Worm (Caenorhabditis elegans) whole organism, early embryonic: ENCODE measurements around the gene M18.6.

Source experiments
- B0310.2 ChIP-seq: sonication (generic microtip); optimal IDR thresholded peaks from 2 replicates; lab custom pipeline; 2016; ENCODE audit warnings: mild to moderate bottlenecking, missing genetic modification characterization, missing compliant biosample characterization
- F13C5.2 ChIP-seq: sonication (generic microtip); optimal IDR thresholded peaks from 2 replicates; lab custom pipeline; 2017; ENCODE audit warnings: mild to moderate bottlenecking, missing genetic modification characterization, inconsistent platforms, missing compliant biosample characterization
- aly-1 ChIP-seq: sonication (generic microtip); optimal IDR thresholded peaks from 2 replicates; lab custom pipeline; 2016; ENCODE audit warnings: missing genetic modification characterization, missing compliant biosample characterization
- ama-1 ChIP-seq: fragments of 150-350 bp; optimal IDR thresholded peaks from 2 replicates; lab custom pipeline; 2014
- ceh-13 ChIP-seq: fragments of 200-800 bp; sonication (Bioruptor generic); optimal IDR thresholded peaks from 2 replicates; lab custom pipeline; 2018; ENCODE audit warnings: mild to moderate bottlenecking, missing genetic modification characterization, missing compliant biosample characterization
- ceh-36 ChIP-seq: sonication (generic microtip); optimal IDR thresholded peaks from 2 replicates; lab custom pipeline; 2016; ENCODE audit warnings: missing genetic modification characterization, inconsistent platforms, missing compliant biosample characterization
- ets-7 ChIP-seq: sonication (generic microtip); optimal IDR thresholded peaks from 2 replicates; lab custom pipeline; 2016; ENCODE audit warnings: missing genotype, missing genetic modification characterization, missing compliant biosample characterization
- flt-1 ChIP-seq: fragments of 200-800 bp; sonication (Bioruptor generic); IDR thresholded peaks from 2 replicates; pipeline ENCODE4 v1.3.6; 2022; ENCODE audit warnings: missing genetic modification characterization, missing compliant biosample characterization
- hmbx-1 ChIP-seq: sonication (generic microtip); optimal IDR thresholded peaks from 2 replicates; lab custom pipeline; 2016; ENCODE audit warnings: mild to moderate bottlenecking, missing genetic modification characterization, missing compliant biosample characterization
- hmg-4 ChIP-seq: fragments of 200-800 bp; sonication (Bioruptor generic); optimal IDR thresholded peaks from 2 replicates; lab custom pipeline; 2018; ENCODE audit warnings: mild to moderate bottlenecking, missing genetic modification characterization, missing compliant biosample characterization
- hnd-1 ChIP-seq: sonication (generic microtip); optimal IDR thresholded peaks from 2 replicates; lab custom pipeline; 2016; ENCODE audit warnings: missing genetic modification characterization, missing compliant biosample characterization
- pes-1 ChIP-seq: fragments of 200-800 bp; sonication (Bioruptor generic); IDR thresholded peaks from 2 replicates; pipeline ENCODE4 v1.3.6; 2022; ENCODE audit warnings: missing genetic modification reagents, missing genetic modification characterization, missing compliant biosample characterization
- scrt-1 ChIP-seq: fragments of 200-800 bp; sonication (Bioruptor generic); IDR thresholded peaks from 2 replicates; pipeline ENCODE4 v1.3.6; 2022; ENCODE audit warnings: missing genetic modification characterization, missing compliant biosample characterization
- sea-1 ChIP-seq: fragments of 200-800 bp; sonication (Bioruptor generic); conservative IDR thresholded peaks from 2 replicates; pipeline ENCODE4 v1.3.6; 2022; ENCODE audit warnings: missing genetic modification characterization, missing compliant biosample characterization
- tbx-11 ChIP-seq: fragments of 200-800 bp; sonication (Bioruptor generic); IDR thresholded peaks from 2 replicates; pipeline ENCODE4 v1.3.6; 2022; ENCODE audit warnings: missing genetic modification characterization, missing compliant biosample characterization
- tbx-37 ChIP-seq: fragments of 200-800 bp; sonication (Bioruptor generic); conservative IDR thresholded peaks from 2 replicates; pipeline ENCODE4 v1.3.6; 2022; ENCODE audit warnings: missing genetic modification reagents, missing genetic modification characterization, missing compliant biosample characterization
- tra-4 ChIP-seq: sonication (generic microtip); optimal IDR thresholded peaks from 2 replicates; lab custom pipeline; 2017; ENCODE audit warnings: missing genetic modification characterization, missing compliant biosample characterization

The M18.6 gene

ce11 chrIV:12122874-12123664, 2.0 kb downstream of the M18.6 start, which contains the start of gene aly-3:
Gene aly-3 (plus strand): TSS chrIV:12123282.
- TF ChIP-seq F13C5.2 (peak; percentile 19), B0310.2 (tag; lab: Kevin White, UChicago) (no peak), ama-1 (lab: Kevin White, UChicago) (no peak), aly-1 (tag; lab: Kevin White, UChicago) (no peak)

- TF ChIP-seq B0310.2 (tag; lab: Kevin White, UChicago) (no peak), tbx-11 (GFP tag; lab: Robert Waterston, UW) (no peak), hnd-1 (tag; lab: Kevin White, UChicago) (no peak), ama-1 (lab: Kevin White, UChicago) (no peak), aly-1 (tag; lab: Kevin White, UChicago) (no peak), sea-1 (no peak), flt-1 (GFP tag; lab: Robert Waterston, UW) (no peak), scrt-1 (GFP tag; lab: Robert Waterston, UW) (no peak), ceh-13 (GFP tag; lab: Kevin White, UChicago) (no peak), ets-7 (tag; lab: Kevin White, UChicago) (no peak), tbx-37 (GFP tag; lab: Robert Waterston, UW) (no peak), tra-4 (tag; lab: Kevin White, UChicago) (no peak), ceh-36 (tag; lab: Kevin White, UChicago) (no peak), hmbx-1 (no peak), pes-1 (no peak), hmg-4 (no peak), F13C5.2 (no peak)
These were observed 3.4 kb downstream of the M18.6 start, which contains the start of gene dhhc-6 for ce11 chrIV:12124314-12125084. Gene dhhc-6 (plus strand): TSS chrIV:12124952.

- no peak for TF ChIP-seq tbx-11 (GFP tag; lab: Robert Waterston, UW)
- TF ChIP-seq tra-4 (tag; lab: Kevin White, UChicago): no peak
- no peak for TF ChIP-seq tbx-37 (GFP tag; lab: Robert Waterston, UW)
- TF ChIP-seq flt-1 (GFP tag; lab: Robert Waterston, UW): no peak
- TF ChIP-seq ceh-13 (GFP tag; lab: Kevin White, UChicago): no peak
- TF ChIP-seq hmbx-1: no peak
- no peak for TF ChIP-seq hmg-4
- no peak for TF ChIP-seq ets-7 (tag; lab: Kevin White, UChicago)
- no peak for TF ChIP-seq hnd-1 (tag; lab: Kevin White, UChicago)
- TF ChIP-seq aly-1 (tag; lab: Kevin White, UChicago): no peak
- no peak for TF ChIP-seq ceh-36 (tag; lab: Kevin White, UChicago)
- TF ChIP-seq pes-1: no peak
- TF ChIP-seq F13C5.2: no peak
- TF ChIP-seq B0310.2 (tag; lab: Kevin White, UChicago): no peak
- TF ChIP-seq sea-1: no peak
- TF ChIP-seq scrt-1 (GFP tag; lab: Robert Waterston, UW): no peak
- TF ChIP-seq ama-1 (lab: Kevin White, UChicago): no peak
These were observed 5.8 kb downstream of the M18.6 start for ce11 chrIV:12126740-12127472.

- TF ChIP-seq pes-1 (no peak), ceh-36 (tag; lab: Kevin White, UChicago) (no peak), aly-1 (tag; lab: Kevin White, UChicago) (no peak), sea-1 (no peak), tbx-37 (GFP tag; lab: Robert Waterston, UW) (no peak), hmbx-1 (no peak), flt-1 (GFP tag; lab: Robert Waterston, UW) (no peak), B0310.2 (tag; lab: Kevin White, UChicago) (no peak), hmg-4 (no peak), F13C5.2 (no peak), tra-4 (tag; lab: Kevin White, UChicago) (no peak), scrt-1 (GFP tag; lab: Robert Waterston, UW) (no peak), hnd-1 (tag; lab: Kevin White, UChicago) (no peak), ama-1 (lab: Kevin White, UChicago) (no peak)
These were observed 6.7 kb downstream of the M18.6 start for ce11 chrIV:12127838-12128237.

- no peak for TF ChIP-seq aly-1 (tag; lab: Kevin White, UChicago)
- TF ChIP-seq flt-1 (GFP tag; lab: Robert Waterston, UW): no peak
These were observed 7.6 kb downstream of the M18.6 start for ce11 chrIV:12128708-12129107.

ce11 chrIV:12129204-12129603, 8.1 kb downstream of the M18.6 start, which contains the start of gene lin-24:
Gene lin-24 (plus strand): TSS chrIV:12129504.
- no peak for TF ChIP-seq ceh-13 (GFP tag; lab: Kevin White, UChicago)
- no peak for TF ChIP-seq sea-1
- TF ChIP-seq ama-1 (lab: Kevin White, UChicago): no peak
- no peak for TF ChIP-seq hmg-4
- TF ChIP-seq flt-1 (GFP tag; lab: Robert Waterston, UW): no peak
- TF ChIP-seq ceh-36 (tag; lab: Kevin White, UChicago): no peak
- no peak for TF ChIP-seq B0310.2 (tag; lab: Kevin White, UChicago)
- no peak for TF ChIP-seq aly-1 (tag; lab: Kevin White, UChicago)
- TF ChIP-seq hmbx-1: no peak
- TF ChIP-seq scrt-1 (GFP tag; lab: Robert Waterston, UW): no peak
- TF ChIP-seq ets-7 (tag; lab: Kevin White, UChicago): no peak
- no peak for TF ChIP-seq tbx-11 (GFP tag; lab: Robert Waterston, UW)
- TF ChIP-seq pes-1: no peak
- no peak for TF ChIP-seq tra-4 (tag; lab: Kevin White, UChicago)
- no peak for TF ChIP-seq hnd-1 (tag; lab: Kevin White, UChicago)
- no peak for TF ChIP-seq tbx-37 (GFP tag; lab: Robert Waterston, UW)
- TF ChIP-seq F13C5.2: no peak
